Worm (Caenorhabditis elegans): ENCODE results near the gene Y13C8A.1.

Gene Y13C8A.1

DNA sequence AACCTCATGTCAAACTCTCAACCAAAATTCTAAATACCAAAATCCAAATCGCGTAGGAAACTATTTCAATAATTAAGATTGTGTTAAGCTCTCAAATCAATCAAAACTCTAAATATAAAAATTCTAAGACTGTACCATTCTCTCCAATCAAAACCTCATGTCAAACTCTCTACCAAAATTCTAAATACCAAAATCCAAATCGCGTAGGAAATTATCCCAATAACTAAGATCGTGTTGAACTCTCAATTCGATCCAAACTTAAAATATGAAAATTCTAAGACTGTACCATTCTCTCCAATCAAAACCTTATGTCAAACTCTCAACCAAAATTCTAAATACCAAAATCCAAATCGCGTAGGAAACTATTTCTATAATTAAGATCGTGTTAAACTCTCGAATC is 48.8 kb downstream of the Y13C8A.1 start:
- TF ChIP-seq grh-1 (GFP tag; IDR thresholded peaks at IDR 0.05), result peak; percentile 67
- TF ChIP-seq ceh-88 (GFP tag; IDR thresholded peaks at IDR 0.05), result peak; percentile 79
- peak; percentile 44; the same call in 1 of the 2 replicates for TF ChIP-seq nhr-19 (GFP tag; conservative IDR thresholded peaks at IDR 0.05)
- peak; percentile 40; the same call in 1 of the 2 replicates for TF ChIP-seq unc-98 (GFP tag; IDR thresholded peaks at IDR 0.05)
- 0 out of 2 replicates have a peak, but pooled peaks have one; percentile 65 for TF ChIP-seq ets-5 (GFP tag; IDR thresholded peaks at IDR 0.05)
- TF ChIP-seq isw-1 (GFP tag; IDR thresholded peaks at IDR 0.05), result peak; percentile 44
- TF ChIP-seq mab-9 (GFP tag; IDR thresholded peaks at IDR 0.05), result peak; percentile 89
